Fruit fly (Drosophila melanogaster): ENCODE results near the gene CG11248.

The CG11248 gene

dm6 chr3L:21652768-21653167 is 27.1 kb upstream of the CG11248 start (continued):
- peak; percentile 59 for TF ChIP-seq Six4 (GFP tag; optimal IDR thresholded peaks at IDR 0.05)
- TF ChIP-seq vnd (GFP tag; IDR thresholded peaks at IDR 0.05; ENCODE audit: partially characterized antibody) = no peak
- TF ChIP-seq disco-r (GFP tag; optimal IDR thresholded peaks at IDR 0.05) = peak; percentile 55
- TF ChIP-seq CG11093 (GFP tag; IDR thresholded peaks at IDR 0.05) = no peak
- no peak for TF ChIP-seq CG12299 (tag; optimal IDR thresholded peaks at IDR 0.05)
- no peak for TF ChIP-seq pan (optimal IDR thresholded peaks at IDR 0.05)
- TF ChIP-seq pan (GFP tag; optimal IDR thresholded peaks at IDR 0.05 in 1 of 2, IDR thresholded peaks at IDR 0.05 in 1 of 2) = peak in 1 of 2 experiments; percentile 68
- TF ChIP-seq Adf1 (GFP tag; IDR thresholded peaks at IDR 0.05) = no peak
- peak; percentile 56 for TF ChIP-seq slou (GFP tag; optimal IDR thresholded peaks at IDR 0.05)
- peak; percentile 76 for TF ChIP-seq Bgb (GFP tag; IDR thresholded peaks at IDR 0.05; ENCODE audit: partially characterized antibody)
- TF ChIP-seq sim (GFP tag; IDR thresholded peaks at IDR 0.05) = no peak
- peak; percentile 34 for TF ChIP-seq NK7.1 (GFP tag; optimal IDR thresholded peaks at IDR 0.05)
- TF ChIP-seq CG12942 (GFP tag; optimal IDR thresholded peaks at IDR 0.05) = peak; percentile 58
- TF ChIP-seq lmd (GFP tag; IDR thresholded peaks at IDR 0.05) = peak; percentile 81
- TF ChIP-seq CG6854 (GFP tag; optimal IDR thresholded peaks at IDR 0.05) = no peak
- TF ChIP-seq Poxn (GFP tag; IDR thresholded peaks at IDR 0.05) = no peak
- TF ChIP-seq CG7786 (GFP tag; optimal IDR thresholded peaks at IDR 0.05) = peak; percentile 39
- TF ChIP-seq nerfin-1 (tag; optimal IDR thresholded peaks at IDR 0.05) = no peak
- peak; percentile 58 for TF ChIP-seq shn (GFP tag; optimal IDR thresholded peaks at IDR 0.05)
- peak; percentile 22 for TF ChIP-seq eyg (GFP tag; optimal IDR thresholded peaks at IDR 0.05)
- peak; percentile 57 for TF ChIP-seq CG18262 (tag; optimal IDR thresholded peaks at IDR 0.05)
- TF ChIP-seq Gug (GFP tag; IDR thresholded peaks at IDR 0.05) = peak; percentile 70
- TF ChIP-seq ttk (GFP tag; IDR thresholded peaks at IDR 0.05) = no peak; the same call in 1 of the 2 replicates
- peak; percentile 31 for TF ChIP-seq ftz-f1 (GFP tag; optimal IDR thresholded peaks at IDR 0.05)
- peak; percentile 61 for TF ChIP-seq CG14667 (GFP tag; IDR thresholded peaks at IDR 0.05)
- TF ChIP-seq NC2α (GFP tag; optimal IDR thresholded peaks at IDR 0.05) = peak; percentile 48
- TF ChIP-seq Sox102F (GFP tag; optimal IDR thresholded peaks at IDR 0.05) = peak; percentile 81
- peak; percentile 70 for TF ChIP-seq Hmr (GFP tag; optimal IDR thresholded peaks at IDR 0.05)
- peak; percentile 25 for TF ChIP-seq CG13775 (GFP tag; optimal IDR thresholded peaks at IDR 0.05)
- TF ChIP-seq Ravus (GFP tag; IDR thresholded peaks at IDR 0.05) = no peak
- peak; percentile 68 for TF ChIP-seq tgo (GFP tag; IDR thresholded peaks at IDR 0.05)
- TF ChIP-seq knrl (GFP tag; IDR thresholded peaks at IDR 0.05; ENCODE audit: partially characterized antibody) = peak; percentile 52; the same call in 1 of the 3 replicates
- peak; percentile 77 for TF ChIP-seq CG8089 (GFP tag; optimal IDR thresholded peaks at IDR 0.05)
- peak; percentile 76 for TF ChIP-seq CG32772 (GFP tag; IDR thresholded peaks at IDR 0.05)
- peak; percentile 19 for TF ChIP-seq CG7556 (GFP tag; optimal IDR thresholded peaks at IDR 0.05)
- peak; percentile 65 for TF ChIP-seq phol (tag; optimal IDR thresholded peaks at IDR 0.05)
- no peak for TF ChIP-seq CG13624 (GFP tag; optimal IDR thresholded peaks at IDR 0.05)
- peak; percentile 70; the same call in 1 of the 2 replicates for TF ChIP-seq sob (GFP tag; IDR thresholded peaks at IDR 0.05)
- TF ChIP-seq CG34224 (GFP tag; IDR thresholded peaks at IDR 0.05; ENCODE audit: partially characterized antibody) = no peak
- TF ChIP-seq schlank (tag; optimal IDR thresholded peaks at IDR 0.05) = no peak
- TF ChIP-seq ssp (GFP tag; IDR thresholded peaks at IDR 0.05) = peak; percentile 32; the same call in 1 of the 2 replicates
- TF ChIP-seq twi (tag; optimal IDR thresholded peaks at IDR 0.05) = peak; percentile 59
- TF ChIP-seq Scr (GFP tag; IDR thresholded peaks at IDR 0.05; ENCODE audit: partially characterized antibody) = no peak
- TF ChIP-seq Atf6 (GFP tag; IDR thresholded peaks at IDR 0.05) = no peak
- TF ChIP-seq cato (GFP tag; optimal IDR thresholded peaks at IDR 0.05; ENCODE audit: borderline replicate concordance) = peak; percentile 57
- no peak for TF ChIP-seq gt (GFP tag; IDR thresholded peaks at IDR 0.05)
- no peak for TF ChIP-seq corto (GFP tag; optimal IDR thresholded peaks at IDR 0.05)
- TF ChIP-seq CG8765 (GFP tag; IDR thresholded peaks at IDR 0.05) = no peak
- TF ChIP-seq sens-2 (GFP tag; IDR thresholded peaks at IDR 0.05) = peak; percentile 32; the same call in 1 of the 2 replicates
- TF ChIP-seq insv (GFP tag; optimal IDR thresholded peaks at IDR 0.05) = peak in 1 of 2 experiments; percentile 84
- peak; percentile 46; the same call in 1 of the 3 replicates for TF ChIP-seq CG6175 (GFP tag; IDR thresholded peaks at IDR 0.05)
- peak; percentile 54 for TF ChIP-seq CG1647 (GFP tag; optimal IDR thresholded peaks at IDR 0.05)
